Fruit fly (Drosophila melanogaster) whole organism, embryonic: ENCODE data around the gene CG10194.
A peak's percentile ranks its signal among the peaks of the same experiment; 100 is the strongest.

ENCODE experiments used
- Abd-B ChIP-seq: fragments of 200-800 bp; sonication (Bioruptor generic); optimal IDR thresholded peaks from 2 replicates; lab custom pipeline; 2018; ENCODE audit warnings: missing biosample characterization, mild to moderate bottlenecking, missing genetic modification characterization, moderate library complexity
- Bgb ChIP-seq: fragments of 200-800 bp; sonication (Bioruptor generic); IDR thresholded peaks from 2 replicates; pipeline ENCODE4 v1.3.6; 2022; ENCODE audit warnings: missing biosample characterization, missing genetic modification characterization; ENCODE audit not compliant: partially characterized antibody
- CG11456 ChIP-seq: fragments of 200-800 bp; sonication (Bioruptor generic); IDR thresholded peaks from 3 replicates; pipeline ENCODE4 v1.3.6; 2022; ENCODE audit warnings: missing biosample characterization, missing genetic modification characterization
- CG13287 ChIP-seq: fragments of 200-800 bp; sonication (Bioruptor generic); IDR thresholded peaks from 2 replicates; pipeline ENCODE4 v1.3.6; 2022; ENCODE audit warnings: missing biosample characterization, missing genetic modification characterization; ENCODE audit not compliant: partially characterized antibody
- CG14667 ChIP-seq: fragments of 200-800 bp; sonication (Bioruptor generic); IDR thresholded peaks from 2 replicates; pipeline ENCODE4 v1.3.6; 2022; ENCODE audit warnings: missing biosample characterization, missing genetic modification characterization
- CG14710 ChIP-seq: fragments of 200-800 bp; sonication (Bioruptor generic); optimal IDR thresholded peaks from 3 replicates; lab custom pipeline; 2019; ENCODE audit warnings: missing biosample characterization, mild to moderate bottlenecking, missing genetic modification characterization, moderate library complexity
- CG16813 ChIP-seq: fragments of 200-800 bp; sonication (Bioruptor generic); IDR thresholded peaks from 3 replicates; pipeline ENCODE4 v1.3.6; 2022; ENCODE audit warnings: missing biosample characterization, missing genetic modification characterization; ENCODE audit not compliant: partially characterized antibody
- CG17186 ChIP-seq: fragments of 200-800 bp; sonication (Bioruptor generic); optimal IDR thresholded peaks from 3 replicates; lab custom pipeline; 2017; ENCODE audit warnings: missing biosample characterization, missing genetic modification reagents, missing genetic modification characterization
- CG17802 ChIP-seq: fragments of 200-800 bp; sonication (Bioruptor generic); optimal IDR thresholded peaks from 2 replicates; lab custom pipeline; 2018; ENCODE audit warnings: missing biosample characterization, mild to moderate bottlenecking, missing genetic modification characterization, moderate library complexity
- CG1792 ChIP-seq: fragments of 200-800 bp; sonication (Bioruptor generic); optimal IDR thresholded peaks from 2 replicates; lab custom pipeline; 2016; ENCODE audit warnings: missing biosample characterization, missing genetic modification characterization
- CG18011 ChIP-seq: fragments of 200-800 bp; sonication (Bioruptor generic); optimal IDR thresholded peaks from 2 replicates; lab custom pipeline; 2017; ENCODE audit warnings: missing biosample characterization, missing genetic modification characterization, mild to moderate bottlenecking, moderate library complexity, missing genotype
- CG30020 ChIP-seq: fragments of 200-800 bp; optimal IDR thresholded peaks from 2 replicates; lab custom pipeline; 2019; ENCODE audit warnings: missing biosample characterization, mild to moderate bottlenecking, missing genetic modification characterization, moderate library complexity
- CG31224 ChIP-seq: fragments of 200-800 bp; sonication (Bioruptor generic); IDR thresholded peaks from 2 replicates; pipeline ENCODE4 v1.3.6; 2022; ENCODE audit warnings: missing biosample characterization, missing genetic modification characterization
- CG3281 ChIP-seq: fragments of 200-800 bp; sonication (Bioruptor generic); optimal IDR thresholded peaks from 3 replicates; lab custom pipeline; 2017; ENCODE audit warnings: missing biosample characterization, mild to moderate bottlenecking, missing genetic modification characterization
- CG3995 ChIP-seq: fragments of 200-800 bp; sonication (Bioruptor generic); optimal IDR thresholded peaks from 3 replicates; lab custom pipeline; 2016; ENCODE audit warnings: missing biosample characterization, missing genetic modification characterization
- CG4617 ChIP-seq: fragments of 200-800 bp; sonication (Bioruptor generic); optimal IDR thresholded peaks from 3 replicates; lab custom pipeline; 2016; ENCODE audit warnings: missing biosample characterization, missing genetic modification characterization, borderline replicate concordance
- CG8478 ChIP-seq: fragments of >200 bp; optimal IDR thresholded peaks from 2 replicates; lab custom pipeline; 2018
- CG8944 ChIP-seq: fragments of 200-800 bp; sonication (Bioruptor generic); optimal IDR thresholded peaks from 3 replicates; lab custom pipeline; 2016; ENCODE audit warnings: missing biosample characterization, missing genetic modification characterization
- CG9437 ChIP-seq: fragments of 200-800 bp; sonication (Bioruptor generic); optimal IDR thresholded peaks from 2 replicates; lab custom pipeline; 2018; ENCODE audit warnings: missing biosample characterization, mild to moderate bottlenecking, missing genetic modification characterization
- CG9727 ChIP-seq: fragments of 200-800 bp; sonication (Bioruptor generic); optimal IDR thresholded peaks from 3 replicates; lab custom pipeline; 2017; ENCODE audit warnings: missing biosample characterization, mild to moderate bottlenecking, missing genetic modification characterization
- CG9797 ChIP-seq: fragments of 200-800 bp; sonication (Bioruptor generic); optimal IDR thresholded peaks from 3 replicates; lab custom pipeline; 2018; ENCODE audit warnings: missing biosample characterization, mild to moderate bottlenecking, missing genetic modification characterization
- CG9932 ChIP-seq: fragments of 200-800 bp; sonication (Bioruptor generic); IDR thresholded peaks from 2 replicates; pipeline ENCODE4 v1.3.6; 2022; ENCODE audit warnings: missing biosample characterization, missing genetic modification characterization
- CHES-1-like ChIP-seq: fragments of 200-800 bp; sonication (Bioruptor generic); optimal IDR thresholded peaks from 2 replicates; lab custom pipeline; 2016; ENCODE audit warnings: missing biosample characterization, missing genetic modification characterization
- Dip3 ChIP-seq: fragments of 200-800 bp; sonication (Bioruptor generic); optimal IDR thresholded peaks from 3 replicates; lab custom pipeline; 2016; ENCODE audit warnings: missing biosample characterization, missing genetic modification characterization
- Doc3 ChIP-seq: fragments of 200-800 bp; sonication (Bioruptor generic); IDR thresholded peaks from 3 replicates; pipeline ENCODE4 v1.3.6; 2022; ENCODE audit warnings: missing biosample characterization, missing genetic modification characterization; ENCODE audit not compliant: partially characterized antibody
- Dp ChIP-seq: fragments of 200-800 bp; sonication (Bioruptor generic); optimal IDR thresholded peaks from 2 replicates; lab custom pipeline; 2018; ENCODE audit warnings: missing biosample characterization, mild to moderate bottlenecking, missing genetic modification characterization, moderate library complexity
- Ets97D ChIP-seq: fragments of 200-800 bp; sonication (Bioruptor generic); optimal IDR thresholded peaks from 3 replicates; lab custom pipeline; 2016; ENCODE audit warnings: missing biosample characterization, missing genetic modification characterization
- Hsf ChIP-seq: fragments of 200-800 bp; sonication (Bioruptor generic); optimal IDR thresholded peaks from 3 replicates; lab custom pipeline; 2016; ENCODE audit warnings: missing biosample characterization, missing genetic modification characterization
- Ptx1 ChIP-seq: fragments of 200-800 bp; sonication (Bioruptor generic); IDR thresholded peaks from 2 replicates; pipeline ENCODE4 v1.3.6; 2022; ENCODE audit warnings: missing biosample characterization, missing genetic modification characterization
- Ravus ChIP-seq: fragments of 200-800 bp; sonication (Bioruptor generic); IDR thresholded peaks from 2 replicates; pipeline ENCODE4 v1.3.6; 2022; ENCODE audit warnings: missing biosample characterization, missing genetic modification characterization
- Trl ChIP-seq, 3 experiments: fragments of >200 bp in 2 of 3; fragments of 200-800 bp in 1 of 3; sonication (Bioruptor generic) in 1 of 3; optimal IDR thresholded peaks; 2 replicates in 1 of 3; 3 replicates in 2 of 3; lab custom pipeline; 2016 to 2017; ENCODE audit warnings: missing biosample characterization in 1 of 3, missing genetic modification characterization in 1 of 3
- ash1 ChIP-seq: fragments of 200-800 bp; sonication (Bioruptor generic); optimal IDR thresholded peaks from 2 replicates; lab custom pipeline; 2018; ENCODE audit warnings: missing biosample characterization, mild to moderate bottlenecking, missing genetic modification characterization
- bbx ChIP-seq: fragments of 200-800 bp; sonication (Bioruptor generic); IDR thresholded peaks from 2 replicates; pipeline ENCODE4 v1.3.6; 2022; ENCODE audit warnings: missing biosample characterization, missing genetic modification characterization; ENCODE audit not compliant: partially characterized antibody
- corto ChIP-seq: fragments of 200-800 bp; sonication (Bioruptor generic); optimal IDR thresholded peaks from 2 replicates; lab custom pipeline; 2016; ENCODE audit warnings: missing biosample characterization, mild to moderate bottlenecking, missing genetic modification characterization, moderate library complexity
- crp ChIP-seq, 2 experiments: fragments of 200-800 bp; sonication (Bioruptor generic); optimal IDR thresholded peaks; 2 replicates in 1 of 2; 3 replicates in 1 of 2; lab custom pipeline; 2017; ENCODE audit warnings: missing biosample characterization in 2 of 2, missing genetic modification characterization in 2 of 2, mild to moderate bottlenecking in 1 of 2, moderate library complexity in 1 of 2
- gfzf ChIP-seq: fragments of 200-800 bp; sonication (Bioruptor generic); optimal IDR thresholded peaks from 2 replicates; lab custom pipeline; 2016; ENCODE audit warnings: missing biosample characterization, mild to moderate bottlenecking, missing genetic modification characterization, moderate library complexity
- ind ChIP-seq: fragments of 200-800 bp; sonication (Bioruptor generic); optimal IDR thresholded peaks from 3 replicates; lab custom pipeline; 2016; ENCODE audit warnings: missing biosample characterization, missing genetic modification characterization
- insv ChIP-seq, 2 experiments: fragments of 200-800 bp; sonication (Bioruptor generic); optimal IDR thresholded peaks; 3 replicates each; lab custom pipeline; 2016 to 2018; ENCODE audit warnings: missing biosample characterization in 2 of 2, missing genetic modification characterization in 2 of 2
- jumu ChIP-seq: fragments of 200-800 bp; sonication (Bioruptor generic); optimal IDR thresholded peaks from 3 replicates; lab custom pipeline; 2016; ENCODE audit warnings: missing biosample characterization, missing genetic modification characterization
- klu ChIP-seq: fragments of 200-800 bp; sonication (Bioruptor generic); IDR thresholded peaks from 2 replicates; pipeline ENCODE4 v1.3.6; 2022; ENCODE audit warnings: missing biosample characterization, missing genetic modification characterization
- nerfin-2 ChIP-seq: fragments of 200-800 bp; sonication (Bioruptor generic); IDR thresholded peaks from 2 replicates; pipeline ENCODE4 v1.3.6; 2022; ENCODE audit warnings: missing biosample characterization, missing genetic modification characterization; ENCODE audit not compliant: partially characterized antibody
- onecut ChIP-seq: fragments of 200-800 bp; sonication (Bioruptor generic); IDR thresholded peaks from 2 replicates; pipeline ENCODE4 v1.3.6; 2022; ENCODE audit warnings: missing biosample characterization, missing genetic modification characterization
- sug ChIP-seq: fragments of 200-800 bp; optimal IDR thresholded peaks from 2 replicates; lab custom pipeline; 2019; ENCODE audit warnings: missing biosample characterization, mild to moderate bottlenecking, missing genetic modification characterization, moderate library complexity
- trem ChIP-seq: fragments of 200-800 bp; optimal IDR thresholded peaks from 3 replicates; lab custom pipeline; 2019; ENCODE audit warnings: missing biosample characterization, mild to moderate bottlenecking, missing genetic modification characterization, moderate library complexity
- tup ChIP-seq: fragments of 200-800 bp; sonication (Bioruptor generic); optimal IDR thresholded peaks from 2 replicates; lab custom pipeline; 2016; ENCODE audit warnings: missing biosample characterization, mild to moderate bottlenecking, missing genetic modification characterization, moderate library complexity
- twi ChIP-seq: fragments of 200-800 bp; optimal IDR thresholded peaks from 2 replicates; lab custom pipeline; 2019; ENCODE audit warnings: missing biosample characterization, mild to moderate bottlenecking, missing genetic modification characterization, moderate library complexity
- tx ChIP-seq: fragments of 200-800 bp; sonication (Bioruptor generic); optimal IDR thresholded peaks from 2 replicates; lab custom pipeline; 2016; ENCODE audit warnings: missing biosample characterization, missing genetic modification characterization
- vnd ChIP-seq: fragments of 200-800 bp; sonication (Bioruptor generic); IDR thresholded peaks from 3 replicates; pipeline ENCODE4 v1.3.6; 2022; ENCODE audit warnings: missing biosample characterization, missing genetic modification characterization; ENCODE audit not compliant: partially characterized antibody
- yki ChIP-seq: fragments of >200 bp; optimal IDR thresholded peaks from 3 replicates; lab custom pipeline; 2018

Gene CG10194

DNA sequence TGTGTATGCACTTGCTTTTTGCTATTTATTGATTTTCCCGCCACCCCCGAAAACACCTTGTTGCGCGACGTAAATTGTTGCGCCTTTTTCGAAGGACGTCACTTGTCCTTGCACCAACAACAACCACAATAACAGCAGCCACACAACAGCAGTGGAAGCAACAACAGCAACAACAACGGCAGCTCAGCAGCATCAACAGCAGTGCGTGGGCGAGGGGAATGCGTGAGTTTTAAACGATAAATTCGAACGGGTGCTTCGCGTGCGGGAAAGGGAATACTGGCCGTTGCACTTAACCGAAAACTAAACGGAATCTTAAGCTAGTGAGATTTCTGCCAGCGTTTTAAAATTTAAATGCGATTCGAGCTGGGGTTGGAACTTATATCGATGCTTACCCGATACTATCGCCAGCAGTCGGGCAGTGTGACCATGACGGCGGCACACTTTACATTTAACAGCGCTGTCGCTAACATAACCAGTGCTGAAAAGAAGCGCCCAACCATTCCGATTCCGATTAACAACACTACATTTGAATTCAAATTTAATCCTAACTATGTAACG lies 18.5 kb upstream of the CG10194 start, which contains the start of gene cyst (continued):
- TF ChIP-seq Ets97D (GFP tag; lab: Kevin White, UChicago) (peak; percentile 90), sug (tag; lab: Kevin White, UChicago) (peak; percentile 21), CG9437 (no peak), Dp (peak; percentile 86), yki (lab: Kevin White, UChicago) (no peak), CG3995 (GFP tag; lab: Kevin White, UChicago) (peak; percentile 37), vnd (peak; percentile 97), CG18011 (no peak), Ravus (GFP tag; lab: Robert Waterston, UW) (no peak), CG9797 (GFP tag; lab: Kevin White, UChicago) (peak; percentile 93), Bgb (GFP tag; lab: Robert Waterston, UW) (peak; percentile 99), CG3281 (peak; percentile 31), CG4617 (peak; percentile 91), corto (GFP tag; lab: Kevin White, UChicago) (no peak), Dip3 (peak; percentile 39), klu (peak; percentile 46; the same call in 1 of the 2 replicates), onecut (GFP tag; lab: Robert Waterston, UW) (peak; percentile 94), CG8944 (GFP tag; lab: Kevin White, UChicago) (peak; percentile 3), Hsf (GFP tag; lab: Kevin White, UChicago) (peak; percentile 18), Abd-B (peak; percentile 51), CG16813 (GFP tag; lab: Robert Waterston, UW) (peak; percentile 94), CG8478 (peak; percentile 83), tx (peak; percentile 24), CG9932 (peak; percentile 72), CG11456 (peak; percentile 36; the same call in 1 of the 3 replicates), Ptx1 (GFP tag; lab: Robert Waterston, UW) (peak; percentile 28; the same call in 1 of the 2 replicates), CG17802 (tag; lab: Kevin White, UChicago) (no peak), Trl (optimal IDR thresholded peaks at IDR 0.05; lab: Kevin White, UChicago) (no peak), Trl (GFP tag; optimal IDR thresholded peaks at IDR 0.05; lab: Kevin White, UChicago) (peak; percentile 60), CHES-1-like (GFP tag; lab: Kevin White, UChicago) (peak; percentile 69), CG17186 (GFP tag; lab: Kevin White, UChicago) (peak; percentile 86), insv (GFP tag; optimal IDR thresholded peaks at IDR 0.05; lab: Kevin White, UChicago) (peak in 1 of 2 experiments; percentile 39), ash1 (GFP tag; lab: Kevin White, UChicago) (no peak), CG13287 (GFP tag; lab: Robert Waterston, UW) (peak; percentile 92), CG31224 (no peak), bbx (GFP tag; lab: Robert Waterston, UW) (peak; percentile 98), CG30020 (tag; lab: Kevin White, UChicago) (peak; percentile 35), jumu (GFP tag; lab: Kevin White, UChicago) (peak; percentile 42), CG14667 (GFP tag; lab: Robert Waterston, UW) (no peak), gfzf (GFP tag; lab: Kevin White, UChicago) (peak; percentile 65), ind (GFP tag; lab: Kevin White, UChicago) (peak; percentile 28), twi (tag; lab: Kevin White, UChicago) (no peak), Doc3 (GFP tag; lab: Robert Waterston, UW) (peak; percentile 92), CG1792 (peak; percentile 6), crp (GFP tag; optimal IDR thresholded peaks at IDR 0.05; lab: Kevin White, UChicago) (peak in 1 of 2 experiments; percentile 55), trem (peak; percentile 72), CG9727 (peak; percentile 12), nerfin-2 (peak; percentile 90), tup (GFP tag; lab: Kevin White, UChicago) (no peak), CG14710 (tag; lab: Kevin White, UChicago) (peak; percentile 63)
